Fruit fly (Drosophila melanogaster) whole organism, embryonic: ENCODE measurements around the gene cher.

Source experiments
- ATbp ChIP-seq: fragments of 200-800 bp; sonication (Bioruptor generic); optimal IDR thresholded peaks from 2 replicates; lab custom pipeline; 2017; ENCODE audit warnings: missing biosample characterization, mild to moderate bottlenecking, missing genetic modification characterization, missing genetic modification reagents
- CG10209 ChIP-seq: fragments of 200-800 bp; sonication (Bioruptor generic); optimal IDR thresholded peaks from 3 replicates; lab custom pipeline; 2017; ENCODE audit warnings: missing biosample characterization, mild to moderate bottlenecking, missing genetic modification characterization, missing genetic modification reagents
- CG11696 ChIP-seq: fragments of 200-800 bp; sonication (Bioruptor generic); IDR thresholded peaks from 2 replicates; pipeline ENCODE4 v1.3.6; 2022; ENCODE audit warnings: missing biosample characterization, missing genetic modification characterization
- CG12769 ChIP-seq: fragments of 200-800 bp; sonication (Bioruptor generic); optimal IDR thresholded peaks from 2 replicates; lab custom pipeline; 2019; ENCODE audit warnings: missing biosample characterization, mild to moderate bottlenecking, missing genetic modification characterization, moderate library complexity
- CG18764 ChIP-seq: fragments of 200-800 bp; sonication (Bioruptor generic); optimal IDR thresholded peaks from 3 replicates; lab custom pipeline; 2016; ENCODE audit warnings: missing biosample characterization, missing genetic modification characterization
- CG2202 ChIP-seq: fragments of 200-800 bp; sonication (Bioruptor generic); optimal IDR thresholded peaks from 2 replicates; lab custom pipeline; 2018; ENCODE audit warnings: missing biosample characterization, mild to moderate bottlenecking, missing genetic modification characterization
- CG34224 ChIP-seq: fragments of 200-800 bp; sonication (Bioruptor generic); IDR thresholded peaks from 3 replicates; pipeline ENCODE4 v1.3.6; 2022; ENCODE audit warnings: missing biosample characterization, missing genetic modification characterization; ENCODE audit not compliant: partially characterized antibody
- CG34422 ChIP-seq: fragments of 200-800 bp; sonication (Bioruptor generic); IDR thresholded peaks from 3 replicates; pipeline ENCODE4 v1.3.6; 2022; ENCODE audit warnings: missing biosample characterization, missing genetic modification characterization
- CG6683 ChIP-seq: fragments of 200-800 bp; sonication (Bioruptor generic); optimal IDR thresholded peaks from 2 replicates; lab custom pipeline; 2017; ENCODE audit warnings: missing biosample characterization, mild to moderate bottlenecking, missing genetic modification characterization, missing genetic modification reagents
- CG7372 ChIP-seq: fragments of 200-800 bp; sonication (Bioruptor generic); IDR thresholded peaks from 2 replicates; pipeline ENCODE4 v1.3.6; 2022; ENCODE audit warnings: missing biosample characterization, missing genetic modification characterization
- CG8290 ChIP-seq, 3 experiments: fragments of 200-800 bp; sonication (Bioruptor generic); optimal IDR thresholded peaks; 2 replicates each; lab custom pipeline; 2016 to 2019; ENCODE audit warnings: missing biosample characterization in 3 of 3, missing genetic modification characterization in 3 of 3, mild to moderate bottlenecking in 2 of 3, moderate library complexity in 1 of 3
- D ChIP-seq, 2 experiments: fragments of 200-800 bp in 1 of 2; fragments of >200 bp in 1 of 2; sonication (Bioruptor generic) in 1 of 2; optimal IDR thresholded peaks; 2 replicates in 1 of 2; 3 replicates in 1 of 2; lab custom pipeline; 2017; ENCODE audit warnings: mild to moderate bottlenecking in 1 of 2, missing biosample characterization in 1 of 2, missing genetic modification characterization in 1 of 2, missing genetic modification reagents in 1 of 2
- Dfd ChIP-seq, 2 experiments: fragments of >200 bp; optimal IDR thresholded peaks; 2 replicates each; lab custom pipeline; 2017; ENCODE audit warnings: missing biosample characterization in 2 of 2, missing genetic modification characterization in 2 of 2
- Dll ChIP-seq: fragments of 200-800 bp; sonication (Bioruptor generic); IDR thresholded peaks from 4 replicates; pipeline ENCODE4 v1.3.6; 2022; ENCODE audit warnings: missing biosample characterization, missing genetic modification characterization; ENCODE audit not compliant: partially characterized antibody
- Elba2 ChIP-seq: fragments of 200-800 bp; sonication (Bioruptor generic); optimal IDR thresholded peaks from 3 replicates; lab custom pipeline; 2016; ENCODE audit warnings: missing biosample characterization, missing genetic modification characterization
- GATAe ChIP-seq: fragments of 200-800 bp; sonication (Bioruptor generic); conservative IDR thresholded peaks from 2 replicates; pipeline ENCODE4 v1.3.6; 2022; ENCODE audit warnings: missing biosample characterization, missing genetic modification characterization
- Hmr ChIP-seq: fragments of 200-800 bp; sonication (Bioruptor generic); optimal IDR thresholded peaks from 3 replicates; lab custom pipeline; 2017; ENCODE audit warnings: mild to moderate bottlenecking, missing biosample characterization, missing genetic modification reagents, missing genetic modification characterization
- Lpt ChIP-seq: fragments of >200 bp; optimal IDR thresholded peaks from 2 replicates; lab custom pipeline; 2018; ENCODE audit warnings: missing biosample characterization, missing genetic modification characterization
- Meics ChIP-seq: fragments of 200-800 bp; sonication (Bioruptor generic); optimal IDR thresholded peaks from 2 replicates; lab custom pipeline; 2017; ENCODE audit warnings: missing biosample characterization, mild to moderate bottlenecking, missing genetic modification characterization
- Pdp1 ChIP-seq, 2 experiments: fragments of 200-800 bp; sonication (Bioruptor generic); optimal IDR thresholded peaks; 3 replicates each; lab custom pipeline; 2016; ENCODE audit warnings: missing biosample characterization in 2 of 2, missing genetic modification characterization in 2 of 2, mild to moderate bottlenecking in 1 of 2, moderate library complexity in 1 of 2
- Ptx1 ChIP-seq: fragments of 200-800 bp; sonication (Bioruptor generic); IDR thresholded peaks from 2 replicates; pipeline ENCODE4 v1.3.6; 2022; ENCODE audit warnings: missing biosample characterization, missing genetic modification characterization
- Sry-δ ChIP-seq: fragments of 200-800 bp; sonication (Bioruptor generic); optimal IDR thresholded peaks from 2 replicates; lab custom pipeline; 2016; ENCODE audit warnings: missing biosample characterization, missing genetic modification characterization
- TFAM ChIP-seq: fragments of 200-800 bp; sonication (Bioruptor generic); optimal IDR thresholded peaks from 2 replicates; lab custom pipeline; 2017; ENCODE audit warnings: missing biosample characterization, missing genetic modification characterization, inconsistent platforms
- Usf ChIP-seq: fragments of 200-800 bp; sonication (Bioruptor generic); optimal IDR thresholded peaks from 2 replicates; lab custom pipeline; 2017; ENCODE audit warnings: missing genotype, missing biosample characterization, missing genetic modification characterization
- Xbp1 ChIP-seq: fragments of 200-800 bp; sonication (Bioruptor generic); optimal IDR thresholded peaks from 3 replicates; lab custom pipeline; 2016; ENCODE audit warnings: missing biosample characterization, mild to moderate bottlenecking, missing genetic modification characterization
- Xrp1 ChIP-seq: fragments of 200-800 bp; sonication (Bioruptor generic); IDR thresholded peaks from 2 replicates; pipeline ENCODE4 v1.3.6; 2022; ENCODE audit warnings: missing biosample characterization, missing genetic modification characterization
- YL-1 ChIP-seq: fragments of 200-800 bp; sonication (Bioruptor generic); optimal IDR thresholded peaks from 3 replicates; lab custom pipeline; 2017; ENCODE audit warnings: missing biosample characterization, mild to moderate bottlenecking, missing genetic modification characterization
- amos ChIP-seq: fragments of 200-800 bp; sonication (Bioruptor generic); IDR thresholded peaks from 2 replicates; pipeline ENCODE4 v1.3.6; 2022; ENCODE audit warnings: missing biosample characterization, missing genetic modification characterization; ENCODE audit not compliant: partially characterized antibody
- caup ChIP-seq: fragments of 200-800 bp; sonication (Bioruptor generic); optimal IDR thresholded peaks from 3 replicates; lab custom pipeline; 2017; ENCODE audit warnings: missing biosample characterization, mild to moderate bottlenecking, missing genetic modification characterization, moderate library complexity; ENCODE audit not compliant: severe bottlenecking
- chif ChIP-seq, 2 experiments: fragments of 200-800 bp; sonication (Bioruptor generic); optimal IDR thresholded peaks; 3 replicates each; lab custom pipeline; 2016; ENCODE audit warnings: missing biosample characterization in 2 of 2, missing genetic modification characterization in 2 of 2
- croc ChIP-seq: fragments of 200-800 bp; sonication (Bioruptor generic); conservative IDR thresholded peaks from 3 replicates; pipeline ENCODE4 v1.3.6; 2022; ENCODE audit warnings: missing biosample characterization, missing genetic modification characterization
- dpn ChIP-seq, 2 experiments: fragments of 200-800 bp; sonication (Bioruptor generic); optimal IDR thresholded peaks; 3 replicates each; lab custom pipeline; 2016; ENCODE audit warnings: missing biosample characterization in 2 of 2, missing genetic modification characterization in 2 of 2
- fd102C ChIP-seq: fragments of 200-800 bp; sonication (Bioruptor generic); optimal IDR thresholded peaks from 2 replicates; lab custom pipeline; 2018; ENCODE audit warnings: missing biosample characterization, mild to moderate bottlenecking, missing genetic modification characterization, moderate library complexity
- ftz-f1 ChIP-seq: fragments of 200-800 bp; sonication (Bioruptor generic); optimal IDR thresholded peaks from 2 replicates; lab custom pipeline; 2016; ENCODE audit warnings: missing biosample characterization, missing genetic modification characterization
- gro ChIP-seq: fragments of 200-800 bp; sonication (Bioruptor generic); optimal IDR thresholded peaks from 2 replicates; lab custom pipeline; 2016; ENCODE audit warnings: missing biosample characterization, missing genetic modification characterization
- ham ChIP-seq: fragments of 200-800 bp; sonication (Bioruptor generic); IDR thresholded peaks from 2 replicates; pipeline ENCODE4 v1.3.6; 2022; ENCODE audit warnings: missing biosample characterization, missing genetic modification characterization
- lbe ChIP-seq: fragments of 200-800 bp; sonication (Bioruptor generic); optimal IDR thresholded peaks from 2 replicates; lab custom pipeline; 2016; ENCODE audit warnings: missing biosample characterization, mild to moderate bottlenecking, missing genetic modification characterization
- pfk ChIP-seq: fragments of 200-800 bp; sonication (Bioruptor generic); optimal IDR thresholded peaks from 2 replicates; lab custom pipeline; 2018; ENCODE audit warnings: missing biosample characterization, mild to moderate bottlenecking, missing genetic modification characterization, moderate library complexity
- pnt ChIP-seq: fragments of 200-800 bp; sonication (Bioruptor generic); optimal IDR thresholded peaks from 3 replicates; lab custom pipeline; 2016; ENCODE audit warnings: missing biosample characterization, missing genetic modification characterization
- ranshi ChIP-seq: fragments of 200-800 bp; sonication (Bioruptor generic); IDR thresholded peaks from 2 replicates; pipeline ENCODE4 v1.3.6; 2022; ENCODE audit warnings: missing biosample characterization, missing genetic modification characterization
- salm ChIP-seq: fragments of 200-800 bp; sonication (Bioruptor generic); optimal IDR thresholded peaks from 2 replicates; lab custom pipeline; 2018; ENCODE audit warnings: missing biosample characterization, mild to moderate bottlenecking, missing genetic modification characterization
- ssp ChIP-seq: fragments of 200-800 bp; sonication (Bioruptor generic); IDR thresholded peaks from 2 replicates; pipeline ENCODE4 v1.3.6; 2022; ENCODE audit warnings: missing biosample characterization, missing genetic modification characterization
- tx ChIP-seq: fragments of 200-800 bp; sonication (Bioruptor generic); optimal IDR thresholded peaks from 2 replicates; lab custom pipeline; 2016; ENCODE audit warnings: missing biosample characterization, missing genetic modification characterization
- unc-4 ChIP-seq: fragments of 200-800 bp; sonication (Bioruptor generic); IDR thresholded peaks from 2 replicates; pipeline ENCODE4 v1.3.6; 2022; ENCODE audit warnings: missing biosample characterization, missing genetic modification characterization; ENCODE audit not compliant: partially characterized antibody
- vnd ChIP-seq: fragments of 200-800 bp; sonication (Bioruptor generic); IDR thresholded peaks from 3 replicates; pipeline ENCODE4 v1.3.6; 2022; ENCODE audit warnings: missing biosample characterization, missing genetic modification characterization; ENCODE audit not compliant: partially characterized antibody
- wek ChIP-seq: fragments of 200-800 bp; sonication (Bioruptor generic); optimal IDR thresholded peaks from 3 replicates; lab custom pipeline; 2018; ENCODE audit warnings: missing biosample characterization, mild to moderate bottlenecking, missing genetic modification characterization, moderate library complexity
- zf30C ChIP-seq: fragments of 200-800 bp; sonication (Bioruptor generic); optimal IDR thresholded peaks from 3 replicates; lab custom pipeline; 2018; ENCODE audit warnings: missing biosample characterization, mild to moderate bottlenecking, missing genetic modification characterization

cher gene

DNA sequence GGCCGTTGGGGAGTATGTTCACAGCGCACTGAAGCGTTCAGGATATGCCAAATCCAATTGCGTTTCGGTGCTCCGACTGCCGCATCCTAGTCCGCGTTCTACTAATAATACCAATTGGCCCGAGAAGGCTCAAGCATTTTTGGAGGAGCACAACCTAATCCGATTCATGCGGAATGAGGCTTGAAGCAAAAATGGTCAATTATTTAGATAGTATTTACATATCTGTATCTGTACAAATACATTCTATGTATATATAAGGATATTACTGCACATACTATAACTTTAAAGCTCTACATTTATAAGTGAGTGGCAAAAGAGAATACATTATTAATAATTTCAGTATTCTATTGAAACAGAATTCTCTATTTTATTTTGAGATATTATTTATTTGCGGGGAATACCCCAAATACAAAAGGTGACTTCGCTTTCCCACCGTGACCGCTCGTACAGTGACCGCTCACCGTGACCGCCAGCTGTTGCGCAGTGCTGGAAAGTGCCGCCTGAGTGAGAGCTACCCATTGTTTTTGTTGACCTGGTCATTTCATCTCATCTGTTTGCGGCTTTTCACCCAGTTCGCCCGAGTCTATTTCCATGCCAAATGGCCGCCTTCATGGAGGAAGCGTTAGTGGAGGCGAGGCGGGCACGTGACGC is 26.3 kb upstream of the cher start, which contains the start of gene CG5292 (continued):
- TF ChIP-seq ATbp (GFP tag; lab: Kevin White, UChicago) (peak; percentile 8), Xrp1 (peak; percentile 69), ftz-f1 (GFP tag; lab: Kevin White, UChicago) (peak; percentile 68), Lpt (no peak), CG6683 (no peak), D (optimal IDR thresholded peaks at IDR 0.05; lab: Kevin White, UChicago) (no peak), D (GFP tag; optimal IDR thresholded peaks at IDR 0.05; lab: Kevin White, UChicago) (peak; percentile 39), gro (GFP tag; lab: Kevin White, UChicago) (no peak), unc-4 (GFP tag; lab: Robert Waterston, UW) (peak; percentile 53; the same call in 1 of the 2 replicates), CG34422 (peak; percentile 79; the same call in 2 of the 3 replicates), caup (peak; percentile 63), Pdp1 (GFP tag; optimal IDR thresholded peaks at IDR 0.05; lab: Kevin White, UChicago) (peak in 1 of 2 experiments; percentile 28), chif (GFP tag; optimal IDR thresholded peaks at IDR 0.05; lab: Kevin White, UChicago) (no peak), Hmr (peak; percentile 77), ssp (0 out of 2 replicates have a peak, but pooled peaks have one; percentile 22), amos (GFP tag; lab: Robert Waterston, UW) (peak; percentile 61; the same call in 1 of the 2 replicates), croc (peak; percentile 40; the same call in 2 of the 3 replicates), Xbp1 (peak; percentile 64), salm (no peak), CG2202 (tag; lab: Kevin White, UChicago) (no peak), lbe (GFP tag; lab: Kevin White, UChicago) (no peak), TFAM (GFP tag; lab: Kevin White, UChicago) (no peak), GATAe (no peak), Dfd (GFP tag; optimal IDR thresholded peaks at IDR 0.05; lab: Kevin White, UChicago) (no peak), Meics (GFP tag; lab: Kevin White, UChicago) (peak; percentile 58), CG11696 (peak; percentile 45; the same call in 1 of the 2 replicates), CG18764 (GFP tag; lab: Kevin White, UChicago) (no peak), pfk (GFP tag; lab: Kevin White, UChicago) (no peak), Sry-δ (GFP tag; lab: Kevin White, UChicago) (no peak), Dll (peak; percentile 59; the same call in 2 of the 4 replicates), dpn (GFP tag; optimal IDR thresholded peaks at IDR 0.05; lab: Kevin White, UChicago) (peak; percentile 42 to 67), vnd (GFP tag; lab: Robert Waterston, UW) (no peak), YL-1 (peak; percentile 72), CG34224 (GFP tag; lab: Robert Waterston, UW) (peak; percentile 65), ranshi (GFP tag; lab: Robert Waterston, UW) (peak; percentile 51), zf30C (GFP tag; lab: Kevin White, UChicago) (no peak), CG12769 (tag; lab: Kevin White, UChicago) (no peak), CG8290 (GFP tag; optimal IDR thresholded peaks at IDR 0.05; lab: Kevin White, UChicago) (peak; percentile 38), CG8290 (tag; optimal IDR thresholded peaks at IDR 0.05; lab: Kevin White, UChicago) (no peak), Elba2 (GFP tag; lab: Kevin White, UChicago) (peak; percentile 24), CG7372 (GFP tag; lab: Robert Waterston, UW) (0 out of 2 replicates have a peak, but pooled peaks have one; percentile 37), wek (GFP tag; lab: Kevin White, UChicago) (peak; percentile 99), pnt (GFP tag; lab: Kevin White, UChicago) (no peak), Ptx1 (GFP tag; lab: Robert Waterston, UW) (peak; percentile 65), ham (GFP tag; lab: Robert Waterston, UW) (no peak), Usf (GFP tag; lab: Kevin White, UChicago) (no peak), tx (GFP tag; lab: Kevin White, UChicago) (no peak), fd102C (GFP tag; lab: Kevin White, UChicago) (no peak), CG10209 (GFP tag; lab: Kevin White, UChicago) (peak; percentile 44)
